Worm (Caenorhabditis elegans) whole organism, midembryonic: ENCODE measurements around the gene Y82E9BR.9.

ENCODE experiments used
- T22C8.4 ChIP-seq: fragments of 200-800 bp; sonication (Bioruptor generic); IDR thresholded peaks from 2 replicates; pipeline ENCODE4 v1.3.6; 2022; ENCODE audit warnings: missing genetic modification characterization, missing compliant biosample characterization
- cog-1 ChIP-seq: sonication (generic microtip); optimal IDR thresholded peaks from 2 replicates; lab custom pipeline; 2016; ENCODE audit warnings: missing genetic modification characterization, missing compliant biosample characterization
- flt-1 ChIP-seq: fragments of 200-800 bp; sonication (Bioruptor generic); IDR thresholded peaks from 2 replicates; pipeline ENCODE4 v1.3.6; 2022; ENCODE audit warnings: missing genetic modification characterization, missing compliant biosample characterization
- klf-2 ChIP-seq: fragments of 200-800 bp; sonication (Bioruptor generic); conservative IDR thresholded peaks from 2 replicates; pipeline ENCODE4 v1.3.6; 2022; ENCODE audit warnings: missing genetic modification reagents, missing genetic modification characterization, missing compliant biosample characterization
- med-1 ChIP-seq: sonication (generic microtip); optimal IDR thresholded peaks from 2 replicates; lab custom pipeline; 2017; ENCODE audit warnings: missing genetic modification characterization, mild to moderate bottlenecking, missing compliant biosample characterization, antibody characterized with exemption, missing genetic modification reagents; ENCODE audit not compliant: insufficient read depth
- ref-1 ChIP-seq: fragments of 200-800 bp; sonication (Bioruptor generic); conservative IDR thresholded peaks from 2 replicates; pipeline ENCODE4 v1.3.6; 2022; ENCODE audit warnings: missing genetic modification reagents, missing genetic modification characterization, missing compliant biosample characterization
- tab-1 ChIP-seq: fragments of 200-800 bp; sonication (Bioruptor generic); IDR thresholded peaks from 2 replicates; pipeline ENCODE4 v1.3.6; 2022; ENCODE audit warnings: missing genetic modification characterization, missing compliant biosample characterization
- ztf-23 ChIP-seq: fragments of 200-800 bp; sonication (Bioruptor generic); IDR thresholded peaks from 2 replicates; pipeline ENCODE4 v1.3.6; 2022; ENCODE audit warnings: missing genetic modification reagents, missing genetic modification characterization, missing compliant biosample characterization
- ztf-29 ChIP-seq: fragments of 200-800 bp; sonication (Bioruptor generic); IDR thresholded peaks from 2 replicates; pipeline ENCODE4 v1.3.6; 2022; ENCODE audit warnings: missing genetic modification reagents, missing genetic modification characterization, missing compliant biosample characterization

Y82E9BR.9 gene

ce11 chrIII:1359669-1360068 is at the start of gene Y82E9BR.9:
Gene Y82E9BR.9 (minus strand): TSS chrIII:1359769.
- TF ChIP-seq ref-1 (GFP tag; lab: Robert Waterston, UW) (no peak), flt-1 (GFP tag; lab: Robert Waterston, UW) (no peak), ztf-29 (GFP tag; lab: Robert Waterston, UW) (no peak), klf-2 (GFP tag; lab: Robert Waterston, UW) (no peak), med-1 (no peak), tab-1 (GFP tag; lab: Robert Waterston, UW) (no peak), ztf-23 (GFP tag; lab: Robert Waterston, UW) (no peak), T22C8.4 (GFP tag; lab: Robert Waterston, UW) (no peak), cog-1 (no peak)

DNA sequence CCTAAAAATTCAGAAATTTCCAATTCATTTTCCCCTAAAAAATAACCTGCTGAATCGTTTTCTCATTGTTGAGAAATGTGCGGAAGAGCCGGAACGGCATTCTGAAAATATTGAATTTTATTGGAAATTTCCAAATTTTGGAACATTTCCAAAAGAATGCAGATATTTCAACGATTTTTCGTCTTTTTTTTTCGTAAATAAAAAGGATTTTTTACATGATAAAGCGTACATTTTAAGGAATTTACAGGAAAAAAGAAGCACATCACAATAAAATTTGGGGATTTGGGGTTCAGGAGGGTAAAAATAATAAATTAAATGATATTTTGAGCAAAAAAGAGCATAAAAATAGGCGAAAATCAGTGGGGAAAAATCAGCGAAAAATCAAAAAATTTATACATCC is 49.6 kb upstream of the Y82E9BR.9 start, which contains the start of gene Y82E9BR.22:
Gene Y82E9BR.22, minus strand, starts transcription at position 101 of the 400 bp plus-strand sequence.
- no peak for TF ChIP-seq T22C8.4 (GFP tag; lab: Robert Waterston, UW)
- TF ChIP-seq tab-1 (GFP tag; lab: Robert Waterston, UW), result no peak
- TF ChIP-seq ztf-23 (GFP tag; lab: Robert Waterston, UW), result no peak
- no peak for TF ChIP-seq ztf-29 (GFP tag; lab: Robert Waterston, UW)
- no peak for TF ChIP-seq flt-1 (GFP tag; lab: Robert Waterston, UW)
- no peak for TF ChIP-seq klf-2 (GFP tag; lab: Robert Waterston, UW)

DNA sequence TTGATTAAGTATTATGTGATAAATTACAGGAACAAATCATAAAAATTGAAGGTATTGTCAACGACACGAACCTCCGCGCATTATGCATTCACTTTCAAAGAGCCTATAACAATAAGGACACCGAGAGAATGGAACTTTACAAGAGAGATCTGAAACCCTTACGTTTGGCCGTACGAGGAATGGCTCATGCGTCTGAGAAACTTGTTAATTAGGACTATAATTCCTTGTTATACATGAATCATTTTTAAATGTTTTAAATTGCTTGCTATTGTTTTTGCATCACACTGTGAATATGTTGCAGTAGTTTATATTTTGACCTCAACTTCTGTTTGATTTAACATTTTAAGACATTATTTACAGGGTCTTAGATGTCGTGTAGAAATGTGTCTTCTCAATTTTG is 43.5 kb upstream of the Y82E9BR.9 start, which contains the start of gene pals-18:
Gene pals-18, plus strand, starts transcription at position 301 of the 400 bp plus-strand sequence.
- TF ChIP-seq cog-1 (no peak), ztf-23 (GFP tag; lab: Robert Waterston, UW) (no peak), ref-1 (GFP tag; lab: Robert Waterston, UW) (no peak), tab-1 (GFP tag; lab: Robert Waterston, UW) (no peak), klf-2 (GFP tag; lab: Robert Waterston, UW) (no peak), flt-1 (GFP tag; lab: Robert Waterston, UW) (no peak), med-1 (no peak), ztf-29 (GFP tag; lab: Robert Waterston, UW) (no peak), T22C8.4 (GFP tag; lab: Robert Waterston, UW) (no peak)

DNA sequence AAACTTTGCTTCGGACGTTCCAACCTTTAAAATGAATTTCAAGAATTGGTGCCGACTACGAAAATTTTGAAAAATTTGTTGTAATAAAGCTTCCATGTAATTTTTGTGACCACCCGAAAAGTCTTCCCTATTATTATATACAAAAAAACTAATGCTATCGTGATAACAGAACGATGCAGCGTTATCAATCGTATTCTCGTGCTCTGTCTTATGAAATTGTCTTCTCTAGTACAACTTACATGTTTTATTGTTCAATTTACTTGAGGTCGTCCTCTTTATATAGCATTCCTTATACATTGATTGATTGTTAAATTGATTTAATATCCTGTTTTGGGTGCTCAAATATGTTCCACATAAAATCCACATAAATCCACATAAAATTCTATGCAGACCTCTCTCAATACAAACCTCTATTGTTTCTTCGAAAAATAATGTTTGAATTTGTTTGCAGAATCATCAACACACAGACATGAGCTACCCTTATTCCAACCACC is 42.0 kb upstream of the Y82E9BR.9 start, which contains the start of gene pals-19:
Gene pals-19, plus strand, starts transcription at position 444 of the 494 bp plus-strand sequence.
- TF ChIP-seq tab-1 (GFP tag; lab: Robert Waterston, UW) (no peak), ref-1 (GFP tag; lab: Robert Waterston, UW) (no peak), ztf-23 (GFP tag; lab: Robert Waterston, UW) (no peak), ztf-29 (GFP tag; lab: Robert Waterston, UW) (no peak), klf-2 (GFP tag; lab: Robert Waterston, UW) (no peak)

DNA sequence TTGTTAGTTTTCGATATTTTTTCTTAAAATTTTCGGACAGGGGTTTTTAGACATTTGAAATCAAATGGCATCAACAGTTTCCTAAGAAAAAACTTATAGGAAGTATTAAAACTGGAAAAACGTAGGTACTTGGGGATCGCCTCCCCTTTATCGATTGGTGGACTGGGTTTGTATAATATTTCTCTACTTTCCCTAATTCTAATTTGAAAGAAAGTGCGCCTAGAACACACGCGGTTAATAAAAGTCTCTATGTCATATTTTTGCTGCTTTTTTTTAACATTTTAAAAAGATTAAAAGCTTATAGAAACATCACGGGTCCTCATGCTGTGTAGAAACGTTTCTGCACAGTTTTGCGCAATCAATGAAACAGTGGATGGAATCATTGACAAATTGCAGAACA is 40.1 kb upstream of the Y82E9BR.9 start, which contains the start of gene pals-16:
Gene pals-16, plus strand, starts transcription at position 301 of the 400 bp plus-strand sequence.
- no peak for TF ChIP-seq ztf-29 (GFP tag; lab: Robert Waterston, UW)
- no peak for TF ChIP-seq flt-1 (GFP tag; lab: Robert Waterston, UW)
- TF ChIP-seq ref-1 (GFP tag; lab: Robert Waterston, UW), result no peak
- no peak for TF ChIP-seq tab-1 (GFP tag; lab: Robert Waterston, UW)
- no peak for TF ChIP-seq T22C8.4 (GFP tag; lab: Robert Waterston, UW)
- TF ChIP-seq cog-1, result no peak
- no peak for TF ChIP-seq ztf-23 (GFP tag; lab: Robert Waterston, UW)
- TF ChIP-seq med-1, result no peak
- TF ChIP-seq klf-2 (GFP tag; lab: Robert Waterston, UW), result no peak

DNA sequence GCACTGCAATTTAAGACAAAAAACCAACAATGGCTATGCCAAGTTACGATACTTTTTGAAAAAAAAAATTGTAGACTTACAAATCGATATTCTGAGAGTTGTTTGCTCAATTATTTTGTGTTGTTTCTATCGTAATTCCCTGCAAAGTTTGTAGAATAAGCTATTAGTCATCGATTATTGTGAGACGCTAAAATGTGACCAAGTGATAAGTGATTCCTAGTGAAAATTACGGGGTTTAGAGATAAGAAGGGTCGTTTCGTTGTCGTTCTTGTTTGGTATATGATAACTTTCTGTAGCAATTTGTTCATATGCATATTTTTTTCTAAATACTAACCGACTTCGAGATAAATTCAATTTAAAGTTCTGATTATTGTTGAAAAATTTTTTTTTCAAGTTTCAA is 38.6 kb upstream of the Y82E9BR.9 start:
- TF ChIP-seq ref-1 (GFP tag; lab: Robert Waterston, UW), result no peak
- no peak for TF ChIP-seq med-1
- no peak for TF ChIP-seq flt-1 (GFP tag; lab: Robert Waterston, UW)
- TF ChIP-seq cog-1, result no peak
- no peak for TF ChIP-seq ztf-23 (GFP tag; lab: Robert Waterston, UW)
- TF ChIP-seq ztf-29 (GFP tag; lab: Robert Waterston, UW), result no peak
- TF ChIP-seq T22C8.4 (GFP tag; lab: Robert Waterston, UW), result no peak
- TF ChIP-seq tab-1 (GFP tag; lab: Robert Waterston, UW), result no peak
- no peak for TF ChIP-seq klf-2 (GFP tag; lab: Robert Waterston, UW)

DNA sequence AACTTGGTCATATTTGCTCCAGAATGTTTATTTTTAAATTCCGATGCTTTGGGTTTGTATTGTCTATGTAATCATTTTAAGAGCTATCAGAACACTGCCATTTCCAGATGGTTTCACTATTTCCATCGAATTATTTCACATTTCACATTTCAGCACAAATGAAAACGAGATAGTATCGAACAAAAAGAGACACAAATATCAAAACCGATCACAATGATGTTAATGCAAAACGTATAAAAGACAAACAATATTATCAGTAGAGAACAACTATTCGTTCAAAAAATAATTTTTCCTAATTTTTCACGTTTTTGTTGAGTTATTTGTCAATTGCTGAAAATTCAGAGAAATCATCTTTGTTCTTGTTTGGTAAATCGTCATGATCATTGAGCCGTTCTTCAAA is 35.8 kb upstream of the Y82E9BR.9 start:
- TF ChIP-seq flt-1 (GFP tag; lab: Robert Waterston, UW), result no peak
- no peak for TF ChIP-seq tab-1 (GFP tag; lab: Robert Waterston, UW)

ce11 chrIII:1392763-1393162 is 33.2 kb upstream of the Y82E9BR.9 start:
- TF ChIP-seq med-1 (no peak), ztf-29 (GFP tag; lab: Robert Waterston, UW) (no peak), T22C8.4 (GFP tag; lab: Robert Waterston, UW) (no peak), ref-1 (GFP tag; lab: Robert Waterston, UW) (no peak), klf-2 (GFP tag; lab: Robert Waterston, UW) (no peak), cog-1 (no peak), flt-1 (GFP tag; lab: Robert Waterston, UW) (no peak), tab-1 (GFP tag; lab: Robert Waterston, UW) (no peak), ztf-23 (GFP tag; lab: Robert Waterston, UW) (no peak)

- TF ChIP-seq ztf-29 (GFP tag; lab: Robert Waterston, UW), result no peak
- no peak for TF ChIP-seq ztf-23 (GFP tag; lab: Robert Waterston, UW)
- TF ChIP-seq klf-2 (GFP tag; lab: Robert Waterston, UW), result no peak
- no peak for TF ChIP-seq flt-1 (GFP tag; lab: Robert Waterston, UW)
- no peak for TF ChIP-seq T22C8.4 (GFP tag; lab: Robert Waterston, UW)
- TF ChIP-seq cog-1, result no peak
- no peak for TF ChIP-seq ref-1 (GFP tag; lab: Robert Waterston, UW)
- TF ChIP-seq med-1, result no peak
- no peak for TF ChIP-seq tab-1 (GFP tag; lab: Robert Waterston, UW)
Measured at ce11 chrIII:1391752-1392151, 32.2 kb upstream of the Y82E9BR.9 start, which contains the start of gene pals-17. Gene pals-17 (minus strand): TSS chrIII:1391852.
